Fruit fly (Drosophila melanogaster): ENCODE measurements around the gene CG3061.

- TF ChIP-seq bab1 (GFP tag; optimal IDR thresholded peaks at IDR 0.05) = no peak
- no peak for TF ChIP-seq CG7101 (tag; optimal IDR thresholded peaks at IDR 0.05)
- TF ChIP-seq pad (GFP tag; optimal IDR thresholded peaks at IDR 0.05) = no peak
- no peak for TF ChIP-seq CG1620 (GFP tag; optimal IDR thresholded peaks at IDR 0.05)
- TF ChIP-seq toe (GFP tag; optimal IDR thresholded peaks at IDR 0.05) = no peak
- TF ChIP-seq CG33017 (tag; optimal IDR thresholded peaks at IDR 0.05) = no peak
- no peak for TF ChIP-seq cic (GFP tag; optimal IDR thresholded peaks at IDR 0.05)
- TF ChIP-seq CG5204 (GFP tag; optimal IDR thresholded peaks at IDR 0.05) = no peak
- TF ChIP-seq CG7045 (GFP tag; optimal IDR thresholded peaks at IDR 0.05) = no peak
- no peak for TF ChIP-seq kay (GFP tag; ENCODE audit: borderline replicate concordance)
- TF ChIP-seq Clk (GFP tag; optimal IDR thresholded peaks at IDR 0.05) = no peak
- TF ChIP-seq CG12768 (GFP tag; optimal IDR thresholded peaks at IDR 0.05) = no peak
- no peak for TF ChIP-seq Hr96 (GFP tag; optimal IDR thresholded peaks at IDR 0.05)
- TF ChIP-seq CG14711 (tag; optimal IDR thresholded peaks at IDR 0.05) = no peak
These were observed 29.1 kb downstream of the CG3061 start for dm6 chr3R:14061049-14061987.

Measured in whole organism, adult.